Fruit fly (Drosophila melanogaster): ENCODE data around the gene Ref2.

dm6 chr2L:12615940-12616450, 30.2 kb downstream of the Ref2 start:
- no peak for TF ChIP-seq ap (GFP tag; IDR thresholded peaks at IDR 0.05)
- no peak for TF ChIP-seq CG3995 (GFP tag; optimal IDR thresholded peaks at IDR 0.05)
- no peak for TF ChIP-seq Spps (tag; optimal IDR thresholded peaks at IDR 0.05)
- no peak for TF ChIP-seq ro (GFP tag; IDR thresholded peaks at IDR 0.05)
- TF ChIP-seq CG10565 (GFP tag; optimal IDR thresholded peaks at IDR 0.05), result no peak
- TF ChIP-seq CG17328 (GFP tag; IDR thresholded peaks at IDR 0.05), result no peak

Data from whole organism, embryonic.